Fruit fly (Drosophila melanogaster) whole organism, adult: ENCODE data around the gene crm.

Experiments used
- CG1620 ChIP-seq: fragments of 200-800 bp; sonication (Bioruptor generic); optimal IDR thresholded peaks from 2 replicates; lab custom pipeline; 2016; ENCODE audit warnings: missing biosample characterization, missing genetic modification characterization
- CG33017 ChIP-seq: fragments of 200-800 bp; sonication (Bioruptor generic); optimal IDR thresholded peaks from 2 replicates; lab custom pipeline; 2018; ENCODE audit warnings: missing biosample characterization, mild to moderate bottlenecking, missing genetic modification characterization, moderate library complexity
- CG5204 ChIP-seq: fragments of 200-800 bp; sonication (Bioruptor generic); optimal IDR thresholded peaks from 2 replicates; lab custom pipeline; 2016; ENCODE audit warnings: missing biosample characterization, missing genetic modification characterization
- CG7045 ChIP-seq: fragments of 200-800 bp; sonication (Bioruptor generic); optimal IDR thresholded peaks from 2 replicates; lab custom pipeline; 2017; ENCODE audit warnings: missing biosample characterization, mild to moderate bottlenecking, missing genetic modification characterization
- CG7101 ChIP-seq: fragments of 200-800 bp; sonication (Bioruptor generic); optimal IDR thresholded peaks from 2 replicates; lab custom pipeline; 2018; ENCODE audit warnings: missing biosample characterization, mild to moderate bottlenecking, missing genetic modification characterization, moderate library complexity
- Clk ChIP-seq: fragments of 200-800 bp; sonication (Bioruptor generic); optimal IDR thresholded peaks from 2 replicates; lab custom pipeline; 2017; ENCODE audit warnings: missing biosample characterization, missing genetic modification characterization
- bab1 ChIP-seq: fragments of 200-800 bp; sonication (Bioruptor generic); optimal IDR thresholded peaks from 3 replicates; lab custom pipeline; 2019; ENCODE audit warnings: missing biosample characterization, mild to moderate bottlenecking, missing genetic modification characterization, moderate library complexity
- cnc ChIP-seq, 2 experiments: fragments of >200 bp; optimal IDR thresholded peaks; 2 replicates each; lab custom pipeline; 2017
- ovo ChIP-seq: fragments of 200-800 bp; sonication (Bioruptor generic); optimal IDR thresholded peaks from 2 replicates; lab custom pipeline; 2016; ENCODE audit warnings: missing biosample characterization, missing genetic modification characterization
- pad ChIP-seq: fragments of 200-800 bp; sonication (Bioruptor generic); optimal IDR thresholded peaks from 3 replicates; lab custom pipeline; 2017; ENCODE audit warnings: missing biosample characterization, missing genetic modification characterization, mild to moderate bottlenecking, moderate library complexity, missing genetic modification reagents
- tj ChIP-seq: fragments of 200-800 bp; sonication (Bioruptor generic); optimal IDR thresholded peaks from 3 replicates; lab custom pipeline; 2017; ENCODE audit warnings: missing biosample characterization, mild to moderate bottlenecking, missing genetic modification characterization, moderate library complexity

DNA sequence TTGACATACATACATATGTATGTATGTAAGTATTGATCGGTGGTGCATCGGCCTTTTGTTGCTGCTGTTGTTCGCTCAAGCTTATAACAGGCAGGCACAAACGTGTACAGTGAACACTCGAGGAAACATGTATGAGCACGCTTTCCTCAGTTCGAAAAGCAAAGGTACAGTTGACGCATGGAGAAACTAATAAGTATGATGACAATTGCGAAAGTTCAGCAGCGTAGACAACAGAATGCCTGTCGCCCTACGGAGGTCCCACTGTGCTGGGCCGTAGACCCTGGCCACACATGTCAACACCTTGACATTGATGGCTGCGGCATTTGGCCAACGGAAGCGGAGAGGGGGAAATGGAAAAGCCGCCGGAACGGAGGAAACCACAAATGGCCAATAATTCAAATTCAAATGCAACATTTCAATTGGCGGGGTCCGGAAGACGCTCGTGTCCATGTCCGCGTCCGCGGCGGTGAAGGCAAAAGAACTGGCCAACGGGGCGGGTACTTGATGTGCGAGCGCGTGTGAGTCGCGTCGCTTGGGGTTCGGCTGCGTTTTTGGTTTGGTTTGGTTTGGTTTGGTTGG lies 30.3 kb downstream of the crm start, which contains the start of gene CG2681:
- TF ChIP-seq tj (GFP tag; lab: Kevin White, UChicago) (no peak), CG1620 (GFP tag; lab: Kevin White, UChicago) (no peak), cnc (optimal IDR thresholded peaks at IDR 0.05; lab: Kevin White, UChicago) (no peak), pad (peak; percentile 1), CG7101 (tag; lab: Kevin White, UChicago) (peak; percentile 42), CG7045 (GFP tag; lab: Kevin White, UChicago) (no peak), Clk (no peak), ovo (GFP tag; lab: Kevin White, UChicago) (no peak), CG5204 (no peak), bab1 (GFP tag; lab: Kevin White, UChicago) (no peak), CG33017 (tag; lab: Kevin White, UChicago) (no peak)
